Fruit fly (Drosophila melanogaster) whole organism, embryonic: ENCODE data around the gene ovm.

Experiments
- Aef1 ChIP-seq: fragments of 200-800 bp; sonication (Bioruptor generic); IDR thresholded peaks from 3 replicates; pipeline ENCODE4 v1.3.6; 2022; ENCODE audit warnings: missing biosample characterization, missing genetic modification characterization
- B-H2 ChIP-seq: fragments of 200-800 bp; sonication (Bioruptor generic); optimal IDR thresholded peaks from 2 replicates; lab custom pipeline; 2018; ENCODE audit warnings: missing biosample characterization, mild to moderate bottlenecking, missing genetic modification characterization
- Bteb2 ChIP-seq: fragments of 200-800 bp; sonication (Bioruptor generic); optimal IDR thresholded peaks from 2 replicates; lab custom pipeline; 2016; ENCODE audit warnings: missing biosample characterization, missing genetic modification characterization
- CG10267 ChIP-seq: fragments of 200-800 bp; sonication (Bioruptor generic); optimal IDR thresholded peaks from 2 replicates; lab custom pipeline; 2018; ENCODE audit warnings: missing biosample characterization, mild to moderate bottlenecking, missing genetic modification characterization, moderate library complexity
- CG11085 ChIP-seq: fragments of 200-800 bp; sonication (Bioruptor generic); IDR thresholded peaks from 2 replicates; pipeline ENCODE4 v1.3.6; 2022; ENCODE audit warnings: missing biosample characterization, missing genetic modification characterization
- CG12659 ChIP-seq: fragments of 200-800 bp; sonication (Bioruptor generic); optimal IDR thresholded peaks from 3 replicates; lab custom pipeline; 2017; ENCODE audit warnings: mild to moderate bottlenecking, missing biosample characterization, missing genetic modification reagents, missing genetic modification characterization
- CG13123 ChIP-seq: fragments of 200-800 bp; sonication (Bioruptor generic); optimal IDR thresholded peaks from 2 replicates; lab custom pipeline; 2016; ENCODE audit warnings: missing biosample characterization, missing genetic modification characterization
- CG13775 ChIP-seq: fragments of 200-800 bp; sonication (Bioruptor generic); optimal IDR thresholded peaks from 3 replicates; lab custom pipeline; 2017; ENCODE audit warnings: missing biosample characterization, mild to moderate bottlenecking, missing genetic modification characterization
- CG14441 ChIP-seq: fragments of 200-800 bp; sonication (Bioruptor generic); IDR thresholded peaks from 2 replicates; pipeline ENCODE4 v1.3.6; 2022; ENCODE audit warnings: missing biosample characterization, missing genetic modification characterization
- CG15011 ChIP-seq: fragments of 200-800 bp; sonication (Bioruptor generic); optimal IDR thresholded peaks from 3 replicates; lab custom pipeline; 2018; ENCODE audit warnings: missing biosample characterization, mild to moderate bottlenecking, missing genetic modification characterization
- CG1603 ChIP-seq: fragments of 200-800 bp; sonication (Bioruptor generic); optimal IDR thresholded peaks from 2 replicates; lab custom pipeline; 2019; ENCODE audit warnings: missing biosample characterization, mild to moderate bottlenecking, missing genetic modification characterization, moderate library complexity
- CG18262 ChIP-seq: fragments of 200-800 bp; optimal IDR thresholded peaks from 3 replicates; lab custom pipeline; 2019; ENCODE audit warnings: missing biosample characterization, mild to moderate bottlenecking, missing genetic modification characterization, moderate library complexity
- CG31224 ChIP-seq: fragments of 200-800 bp; sonication (Bioruptor generic); IDR thresholded peaks from 2 replicates; pipeline ENCODE4 v1.3.6; 2022; ENCODE audit warnings: missing biosample characterization, missing genetic modification characterization
- CG32772 ChIP-seq: fragments of 200-800 bp; sonication (Bioruptor generic); IDR thresholded peaks from 2 replicates; pipeline ENCODE4 v1.3.6; 2022; ENCODE audit warnings: missing biosample characterization, missing genetic modification characterization
- CG34224 ChIP-seq: fragments of 200-800 bp; sonication (Bioruptor generic); IDR thresholded peaks from 3 replicates; pipeline ENCODE4 v1.3.6; 2022; ENCODE audit warnings: missing biosample characterization, missing genetic modification characterization; ENCODE audit not compliant: partially characterized antibody
- CG3995 ChIP-seq: fragments of 200-800 bp; sonication (Bioruptor generic); optimal IDR thresholded peaks from 3 replicates; lab custom pipeline; 2016; ENCODE audit warnings: missing biosample characterization, missing genetic modification characterization
- CG4360 ChIP-seq: fragments of 200-800 bp; sonication (Bioruptor generic); IDR thresholded peaks from 2 replicates; pipeline ENCODE4 v1.3.6; 2022; ENCODE audit warnings: missing biosample characterization, missing genetic modification characterization
- CG4854 ChIP-seq: fragments of 200-800 bp; sonication (Bioruptor generic); optimal IDR thresholded peaks from 2 replicates; lab custom pipeline; 2016; ENCODE audit warnings: missing biosample characterization, missing genetic modification characterization, inconsistent platforms
- CG5245 ChIP-seq: fragments of 200-800 bp; sonication (Bioruptor generic); optimal IDR thresholded peaks from 3 replicates; lab custom pipeline; 2016; ENCODE audit warnings: missing biosample characterization, missing genetic modification characterization
- CG6689 ChIP-seq: fragments of 200-800 bp; sonication (Bioruptor generic); IDR thresholded peaks from 2 replicates; pipeline ENCODE4 v1.3.6; 2022; ENCODE audit warnings: missing biosample characterization, missing genetic modification characterization
- CG7786 ChIP-seq: fragments of 200-800 bp; sonication (Bioruptor generic); optimal IDR thresholded peaks from 2 replicates; lab custom pipeline; 2016; ENCODE audit warnings: missing biosample characterization, missing genetic modification characterization
- CG8924 ChIP-seq: fragments of 200-800 bp; optimal IDR thresholded peaks from 3 replicates; lab custom pipeline; 2019; ENCODE audit warnings: missing biosample characterization, mild to moderate bottlenecking, missing genetic modification characterization, moderate library complexity
- D19B ChIP-seq: fragments of 200-800 bp; sonication (Bioruptor generic); optimal IDR thresholded peaks from 2 replicates; lab custom pipeline; 2017; ENCODE audit warnings: missing biosample characterization, mild to moderate bottlenecking, missing genetic modification characterization
- Dll ChIP-seq: fragments of 200-800 bp; sonication (Bioruptor generic); IDR thresholded peaks from 4 replicates; pipeline ENCODE4 v1.3.6; 2022; ENCODE audit warnings: missing biosample characterization, missing genetic modification characterization; ENCODE audit not compliant: partially characterized antibody
- Dp ChIP-seq: fragments of 200-800 bp; sonication (Bioruptor generic); optimal IDR thresholded peaks from 2 replicates; lab custom pipeline; 2018; ENCODE audit warnings: missing biosample characterization, mild to moderate bottlenecking, missing genetic modification characterization, moderate library complexity
- Ets65A ChIP-seq: fragments of 200-800 bp; sonication (Bioruptor generic); peaks from one replicate; lab custom pipeline; 2016; ENCODE audit warnings: missing biosample characterization, missing genetic modification characterization
- Gsc ChIP-seq: fragments of 200-800 bp; sonication (Bioruptor generic); IDR thresholded peaks from 2 replicates; pipeline ENCODE4 v1.3.6; 2022; ENCODE audit warnings: missing biosample characterization, missing genetic modification characterization
- HLH54F ChIP-seq: fragments of 200-800 bp; sonication (Bioruptor generic); optimal IDR thresholded peaks from 3 replicates; lab custom pipeline; 2016; ENCODE audit warnings: missing biosample characterization, missing genetic modification characterization
- HmgZ ChIP-seq: fragments of 200-800 bp; sonication (Bioruptor generic); optimal IDR thresholded peaks from 2 replicates; lab custom pipeline; 2018; ENCODE audit warnings: missing biosample characterization, mild to moderate bottlenecking, missing genetic modification characterization
- Lhr ChIP-seq: fragments of 200-800 bp; sonication (Bioruptor generic); optimal IDR thresholded peaks from 3 replicates; lab custom pipeline; 2017; ENCODE audit warnings: mild to moderate bottlenecking, missing biosample characterization, missing genetic modification reagents, missing genetic modification characterization
- Max ChIP-seq: fragments of 200-800 bp; sonication (Bioruptor generic); optimal IDR thresholded peaks from 2 replicates; lab custom pipeline; 2016; ENCODE audit warnings: missing biosample characterization, mild to moderate bottlenecking, missing genetic modification characterization
- Myb ChIP-seq: fragments of 200-800 bp; sonication (Bioruptor generic); optimal IDR thresholded peaks from 2 replicates; lab custom pipeline; 2016; ENCODE audit warnings: missing biosample characterization, missing genetic modification characterization
- Trl ChIP-seq, 3 experiments: fragments of >200 bp in 2 of 3; fragments of 200-800 bp in 1 of 3; sonication (Bioruptor generic) in 1 of 3; optimal IDR thresholded peaks; 2 replicates in 1 of 3; 3 replicates in 2 of 3; lab custom pipeline; 2016 to 2017; ENCODE audit warnings: missing biosample characterization in 1 of 3, missing genetic modification characterization in 1 of 3
- Xbp1 ChIP-seq: fragments of 200-800 bp; sonication (Bioruptor generic); optimal IDR thresholded peaks from 3 replicates; lab custom pipeline; 2016; ENCODE audit warnings: missing biosample characterization, mild to moderate bottlenecking, missing genetic modification characterization
- Xrp1 ChIP-seq: fragments of 200-800 bp; sonication (Bioruptor generic); IDR thresholded peaks from 2 replicates; pipeline ENCODE4 v1.3.6; 2022; ENCODE audit warnings: missing biosample characterization, missing genetic modification characterization
- abd-A ChIP-seq: fragments of 200-800 bp; sonication (Bioruptor generic); optimal IDR thresholded peaks from 3 replicates; lab custom pipeline; 2019; ENCODE audit warnings: missing biosample characterization, mild to moderate bottlenecking, missing genetic modification characterization, moderate library complexity
- az2 ChIP-seq: fragments of 200-800 bp; sonication (Bioruptor generic); optimal IDR thresholded peaks from 3 replicates; lab custom pipeline; 2016; ENCODE audit warnings: missing biosample characterization, missing genetic modification characterization
- bbx ChIP-seq: fragments of 200-800 bp; sonication (Bioruptor generic); IDR thresholded peaks from 2 replicates; pipeline ENCODE4 v1.3.6; 2022; ENCODE audit warnings: missing biosample characterization, missing genetic modification characterization; ENCODE audit not compliant: partially characterized antibody
- cato ChIP-seq: fragments of 200-800 bp; sonication (Bioruptor generic); optimal IDR thresholded peaks from 2 replicates; lab custom pipeline; 2016; ENCODE audit warnings: missing biosample characterization, missing genetic modification characterization, borderline replicate concordance
- fd102C ChIP-seq: fragments of 200-800 bp; sonication (Bioruptor generic); optimal IDR thresholded peaks from 2 replicates; lab custom pipeline; 2018; ENCODE audit warnings: missing biosample characterization, mild to moderate bottlenecking, missing genetic modification characterization, moderate library complexity
- grn ChIP-seq: fragments of 200-800 bp; sonication (Bioruptor generic); optimal IDR thresholded peaks from 3 replicates; lab custom pipeline; 2017; ENCODE audit warnings: missing biosample characterization, missing genetic modification characterization
- gsb-n ChIP-seq: fragments of 200-800 bp; sonication (Bioruptor generic); optimal IDR thresholded peaks from 3 replicates; lab custom pipeline; 2018; ENCODE audit warnings: missing biosample characterization, mild to moderate bottlenecking, missing genetic modification characterization
- lbe ChIP-seq: fragments of 200-800 bp; sonication (Bioruptor generic); optimal IDR thresholded peaks from 2 replicates; lab custom pipeline; 2016; ENCODE audit warnings: missing biosample characterization, mild to moderate bottlenecking, missing genetic modification characterization
- mld ChIP-seq: fragments of 200-800 bp; sonication (Bioruptor generic); IDR thresholded peaks from 3 replicates; pipeline ENCODE4 v1.3.6; 2022; ENCODE audit warnings: missing biosample characterization, missing genetic modification characterization; ENCODE audit not compliant: partially characterized antibody
- sob ChIP-seq: fragments of 200-800 bp; sonication (Bioruptor generic); IDR thresholded peaks from 2 replicates; pipeline ENCODE4 v1.3.6; 2022; ENCODE audit warnings: missing biosample characterization, missing genetic modification characterization
- toy ChIP-seq: fragments of 200-800 bp; sonication (Bioruptor generic); IDR thresholded peaks from 2 replicates; pipeline ENCODE4 v1.3.6; 2022; ENCODE audit warnings: missing biosample characterization, missing genetic modification characterization
- trh ChIP-seq: fragments of 200-800 bp; sonication (Bioruptor generic); optimal IDR thresholded peaks from 2 replicates; lab custom pipeline; 2016; ENCODE audit warnings: missing biosample characterization, missing genetic modification characterization
- unc-4 ChIP-seq: fragments of 200-800 bp; sonication (Bioruptor generic); IDR thresholded peaks from 2 replicates; pipeline ENCODE4 v1.3.6; 2022; ENCODE audit warnings: missing biosample characterization, missing genetic modification characterization; ENCODE audit not compliant: partially characterized antibody
- vfl ChIP-seq: fragments of 200-800 bp; sonication (Bioruptor generic); optimal IDR thresholded peaks from 2 replicates; lab custom pipeline; 2016; ENCODE audit warnings: missing biosample characterization, missing genetic modification characterization
- zfh2 ChIP-seq: fragments of 200-800 bp; sonication (Bioruptor generic); optimal IDR thresholded peaks from 2 replicates; lab custom pipeline; 2016; ENCODE audit warnings: missing biosample characterization, missing genetic modification characterization

The ovm gene

dm6 chr2L:106540-106939 lies 34.3 kb downstream of the ovm start, which contains the start of the genes Nhe1 and Sam-S (continued):
- TF ChIP-seq CG10267 (tag; lab: Kevin White, UChicago) = no peak
- TF ChIP-seq az2 = no peak
- TF ChIP-seq grn = no peak
- no peak for TF ChIP-seq Trl (optimal IDR thresholded peaks at IDR 0.05; lab: Kevin White, UChicago)
- no peak for TF ChIP-seq Trl (GFP tag; optimal IDR thresholded peaks at IDR 0.05; lab: Kevin White, UChicago)
- TF ChIP-seq CG12659 (GFP tag; lab: Kevin White, UChicago) = no peak
- no peak for TF ChIP-seq Xrp1
- TF ChIP-seq CG5245 (GFP tag; lab: Kevin White, UChicago) = no peak
- no peak for TF ChIP-seq CG32772 (GFP tag; lab: Robert Waterston, UW)
- no peak for TF ChIP-seq CG31224 (GFP tag; lab: Robert Waterston, UW)
- TF ChIP-seq CG7786 (GFP tag; lab: Kevin White, UChicago) = no peak
- TF ChIP-seq fd102C (GFP tag; lab: Kevin White, UChicago) = no peak
- no peak for TF ChIP-seq zfh2 (GFP tag; lab: Kevin White, UChicago)
- TF ChIP-seq CG1603 (tag; lab: Kevin White, UChicago) = peak; percentile 8
- TF ChIP-seq mld (GFP tag; lab: Robert Waterston, UW) = no peak
- no peak for TF ChIP-seq Lhr (GFP tag; lab: Kevin White, UChicago)
- no peak for TF ChIP-seq gsb-n (tag; lab: Kevin White, UChicago)
- TF ChIP-seq trh (GFP tag; lab: Kevin White, UChicago) = no peak
- no peak for TF ChIP-seq CG6689 (GFP tag; lab: Robert Waterston, UW)
- no peak for TF ChIP-seq CG11085 (GFP tag; lab: Robert Waterston, UW)
- no peak for TF ChIP-seq D19B (GFP tag; lab: Kevin White, UChicago)
- TF ChIP-seq Ets65A (GFP tag; lab: Kevin White, UChicago) = no peak
- no peak for TF ChIP-seq abd-A
- TF ChIP-seq HLH54F = no peak
- TF ChIP-seq CG15011 (GFP tag; lab: Kevin White, UChicago) = no peak
- no peak for TF ChIP-seq CG14441 (GFP tag; lab: Robert Waterston, UW)
- no peak for TF ChIP-seq bbx
- TF ChIP-seq, all 482 proteins: peak for 24

DNA sequence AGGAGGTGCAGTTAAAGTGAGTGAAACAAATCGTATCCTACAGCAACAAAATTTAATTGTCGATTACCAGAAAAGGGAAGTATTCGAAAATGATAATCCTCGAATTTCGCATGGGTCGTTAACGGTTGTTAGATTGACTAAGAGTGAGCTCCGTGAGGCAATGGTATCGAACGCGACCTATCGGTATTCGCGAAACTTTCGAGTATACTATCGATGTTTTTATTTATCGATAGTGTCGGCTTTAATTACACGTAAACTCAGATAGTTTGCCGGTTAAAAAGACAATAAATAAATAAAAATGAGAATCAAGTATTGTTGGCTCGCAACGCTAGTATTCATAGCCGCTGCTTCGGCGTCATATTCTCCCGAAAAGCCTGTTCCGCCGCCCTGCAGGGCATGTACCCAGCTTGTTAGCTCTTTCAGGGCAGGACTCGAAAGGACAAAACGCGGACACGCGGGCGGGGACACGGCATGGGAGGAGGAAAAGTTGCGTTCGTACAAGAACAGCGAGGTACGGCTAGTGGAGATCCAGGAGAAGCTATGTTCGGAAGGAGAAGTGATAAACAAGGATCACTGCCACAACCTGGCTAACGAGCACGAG lies 38.5 kb downstream of the ovm start, which contains the start of gene Creld:
Creld (plus strand) TSS at position 220 of the 601 bp plus-strand sequence.
- no peak for TF ChIP-seq toy (GFP tag; lab: Robert Waterston, UW)
- TF ChIP-seq Dll (GFP tag; lab: Robert Waterston, UW) = peak; percentile 100
- peak; percentile 29 for TF ChIP-seq CG4854 (GFP tag; lab: Kevin White, UChicago)
- peak; percentile 36 for TF ChIP-seq B-H2 (GFP tag; lab: Kevin White, UChicago)
- peak; percentile 56 for TF ChIP-seq CG3995
- no peak for TF ChIP-seq CG4360 (GFP tag; lab: Robert Waterston, UW)
- peak; percentile 74 for TF ChIP-seq HmgZ
- peak; percentile 90 for TF ChIP-seq Myb (GFP tag; lab: Kevin White, UChicago)
- no peak for TF ChIP-seq cato (GFP tag; lab: Kevin White, UChicago)
- TF ChIP-seq Aef1 (GFP tag; lab: Robert Waterston, UW) = no peak
- TF ChIP-seq vfl (GFP tag; lab: Kevin White, UChicago) = peak; percentile 23
- no peak for TF ChIP-seq CG8924 (tag; lab: Kevin White, UChicago)
- no peak for TF ChIP-seq CG13775 (GFP tag; lab: Kevin White, UChicago)
- peak; percentile 61 for TF ChIP-seq lbe (GFP tag; lab: Kevin White, UChicago)
- peak; percentile 59 for TF ChIP-seq Dp (GFP tag; lab: Kevin White, UChicago)
- peak; percentile 34 for TF ChIP-seq Xbp1 (GFP tag; lab: Kevin White, UChicago)
- peak; percentile 99 for TF ChIP-seq unc-4
- no peak for TF ChIP-seq CG13123
- TF ChIP-seq CG7786 (GFP tag; lab: Kevin White, UChicago) = no peak
- TF ChIP-seq Gsc (GFP tag; lab: Robert Waterston, UW) = no peak
- peak; percentile 8 for TF ChIP-seq Max (GFP tag; lab: Kevin White, UChicago)
- peak; percentile 63 for TF ChIP-seq Ets65A (GFP tag; lab: Kevin White, UChicago)
- TF ChIP-seq sob (GFP tag; lab: Robert Waterston, UW) = peak; percentile 51; the same call in 1 of the 2 replicates
- no peak for TF ChIP-seq Bteb2 (GFP tag; lab: Kevin White, UChicago)
- peak; percentile 100 for TF ChIP-seq CG34224
- peak; percentile 44 for TF ChIP-seq CG18262
